Fruit fly (Drosophila melanogaster) whole organism: ENCODE results near the gene Aprt.

ENCODE experiments used
- CG8478 ChIP-seq: fragments of >200 bp; optimal IDR thresholded peaks from 2 replicates; lab custom pipeline; 2018; ENCODE audit warnings: inconsistent platforms
- Dll ChIP-seq: fragments of >200 bp; optimal IDR thresholded peaks from 2 replicates; lab custom pipeline; 2017
- pan ChIP-seq: fragments of >200 bp; optimal IDR thresholded peaks from 2 replicates; lab custom pipeline; 2017
- psq ChIP-seq: fragments of >200 bp; optimal IDR thresholded peaks from 2 replicates; lab custom pipeline; 2017
- usp ChIP-seq: fragments of >200 bp; optimal IDR thresholded peaks from 2 replicates; lab custom pipeline; 2017; ENCODE audit warnings: missing biosample characterization, missing genetic modification characterization, mixed read lengths

DNA sequence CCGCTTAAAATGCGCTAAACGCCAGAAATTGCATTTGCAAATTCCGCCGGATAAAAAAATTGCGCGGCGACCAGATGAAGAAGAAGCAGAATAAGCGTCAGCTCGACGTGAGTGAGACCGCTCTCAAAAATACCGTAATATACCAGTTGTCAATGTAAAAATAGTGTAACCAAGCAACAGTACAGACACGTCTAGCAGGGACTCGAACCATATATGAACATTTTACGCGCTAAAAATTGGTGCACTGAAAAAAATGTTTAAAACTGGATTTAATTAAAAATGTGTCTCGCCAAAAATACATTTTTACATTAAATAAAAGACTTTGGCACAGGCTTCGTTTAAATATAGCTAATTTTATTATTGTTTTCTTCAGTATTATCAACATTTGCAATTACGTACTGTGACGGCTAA is 8.6 kb downstream of the Aprt start, which contains the start of gene dre4:
- TF ChIP-seq Dll (lab: Kevin White, UChicago) (no peak), usp (no peak), psq (lab: Kevin White, UChicago) (no peak), CG8478 (lab: Kevin White, UChicago) (no peak), pan (lab: Kevin White, UChicago) (no peak)
